Worm (Caenorhabditis elegans): ENCODE data around the gene C14B9.2.

C14B9.2 gene

ce11 chrIII:8130177-8130902 lies 3.1 kb upstream of the C14B9.2 start, which contains the start of the genes rpl-21 and C14B9.10 (continued):
- TF ChIP-seq ceh-82 (tag; optimal IDR thresholded peaks at IDR 0.05): peak; percentile 73 to 88 (median 77)

DNA sequence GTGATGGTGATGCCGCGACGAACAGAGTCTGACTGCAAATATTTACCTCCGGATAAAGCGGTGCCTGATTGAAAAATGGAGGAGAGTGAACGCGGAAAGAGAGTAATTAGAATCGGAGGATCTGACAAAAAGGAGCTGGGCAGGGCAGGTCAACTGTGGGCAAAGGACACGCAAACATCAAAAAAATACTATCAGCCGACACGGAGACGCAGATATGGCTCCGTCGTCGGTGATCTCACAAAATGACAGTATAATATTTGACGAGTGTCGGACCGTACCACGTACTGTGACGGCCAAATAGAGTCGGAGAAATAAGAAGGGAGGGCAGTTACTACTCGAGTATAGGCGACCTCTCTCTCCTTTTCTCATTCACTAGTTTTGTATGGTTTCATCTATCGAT lies 969 bp upstream of the C14B9.2 start:
- TF ChIP-seq C16A3.4 (tag; optimal IDR thresholded peaks at IDR 0.05) (no peak), ceh-90 (tag; optimal IDR thresholded peaks at IDR 0.05) (no peak), ceh-88 (GFP tag; IDR thresholded peaks at IDR 0.05) (0 out of 2 replicates have a peak, but pooled peaks have one; percentile 18), efl-1 (optimal IDR thresholded peaks at IDR 0.05) (no peak), efl-1 (GFP tag; optimal IDR thresholded peaks at IDR 0.05 in 1 of 2) (no peak), hlh-17 (GFP tag; optimal IDR thresholded peaks at IDR 0.05; ENCODE audit: borderline replicate concordance) (no peak), lin-14 (GFP tag; optimal IDR thresholded peaks at IDR 0.05) (peak; percentile 22), nhr-19 (GFP tag; conservative IDR thresholded peaks at IDR 0.05) (peak; percentile 25; the same call in 1 of the 2 replicates), blmp-1 (tag; optimal IDR thresholded peaks at IDR 0.05) (no peak), lsy-2 (tag; optimal IDR thresholded peaks at IDR 0.05) (peak in 1 of 2 experiments; percentile 43), vab-15 (tag; optimal IDR thresholded peaks at IDR 0.05) (no peak), dpl-1 (GFP tag; optimal IDR thresholded peaks at IDR 0.05) (no peak), nhr-28 (tag; optimal IDR thresholded peaks at IDR 0.05) (no peak), elt-2 (tag; optimal IDR thresholded peaks at IDR 0.05) (no peak), lin-15B (tag; optimal IDR thresholded peaks at IDR 0.05) (no peak), ztf-4 (tag; optimal IDR thresholded peaks at IDR 0.05) (no peak), aha-1 (tag; optimal IDR thresholded peaks at IDR 0.05) (no peak), sox-4 (tag; optimal IDR thresholded peaks at IDR 0.05) (no peak), zip-4 (GFP tag; optimal IDR thresholded peaks at IDR 0.05) (no peak), fos-1 (tag; optimal IDR thresholded peaks at IDR 0.05) (no peak), nhr-85 (tag) (peak; percentile 5), C04F5.9 (tag; optimal IDR thresholded peaks at IDR 0.05) (no peak), snu-23 (GFP tag; optimal IDR thresholded peaks at IDR 0.05) (no peak), isw-1 (GFP tag; IDR thresholded peaks at IDR 0.05) (no peak), tbx-2 (tag; optimal IDR thresholded peaks at IDR 0.05) (peak; percentile 1), nhr-77 (tag; optimal IDR thresholded peaks at IDR 0.05) (no peak), ceh-63 (GFP tag; optimal IDR thresholded peaks at IDR 0.05) (no peak), tlp-1 (tag; optimal IDR thresholded peaks at IDR 0.05) (no peak), ama-1 (optimal IDR thresholded peaks at IDR 0.05) (no peak), lin-13 (GFP tag; optimal IDR thresholded peaks at IDR 0.05) (no peak)

DNA sequence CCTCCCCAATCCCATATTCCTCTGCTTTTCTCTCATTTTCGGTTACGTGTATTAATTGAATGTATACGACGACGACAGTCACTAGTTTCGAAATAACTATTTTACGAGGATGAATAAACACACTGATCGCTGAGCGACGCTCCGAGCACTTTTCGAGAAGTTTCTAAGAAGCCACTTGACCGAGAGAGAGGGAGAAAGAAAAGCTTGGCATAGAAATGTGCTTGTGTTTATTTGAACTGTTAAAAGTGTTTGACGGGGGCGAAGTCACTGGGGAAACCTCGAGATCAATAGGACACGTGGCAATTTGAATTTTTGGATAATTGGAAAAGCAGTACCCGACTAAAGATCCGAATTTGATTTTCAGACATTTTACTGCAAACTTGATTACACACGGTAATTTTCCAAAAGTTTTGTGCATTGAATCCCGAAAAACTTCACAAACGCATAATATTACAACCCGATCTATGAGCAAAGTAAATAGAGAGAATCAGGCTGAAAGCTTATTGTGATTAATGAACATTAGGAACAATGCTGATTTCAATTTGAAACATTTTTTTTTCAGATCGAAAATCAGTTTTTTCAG lies 3.1 kb downstream of the C14B9.2 start:
- TF ChIP-seq nhr-47 (tag; optimal IDR thresholded peaks at IDR 0.05) (no peak), nhr-90 (tag; optimal IDR thresholded peaks at IDR 0.05; ENCODE audit: poor library complexity) (no peak), fkh-8 (tag; optimal IDR thresholded peaks at IDR 0.05) (no peak), nhr-11 (tag; optimal IDR thresholded peaks at IDR 0.05) (no peak), sup-37 (GFP tag; optimal IDR thresholded peaks at IDR 0.05) (peak; percentile 16), C16A3.4 (tag; optimal IDR thresholded peaks at IDR 0.05) (no peak), isw-1 (GFP tag; IDR thresholded peaks at IDR 0.05) (no peak), nhr-77 (tag; optimal IDR thresholded peaks at IDR 0.05) (peak; percentile 37), C34B4.2 (tag; optimal IDR thresholded peaks at IDR 0.05) (no peak), elt-3 (tag; optimal IDR thresholded peaks at IDR 0.05) (no peak), nhr-76 (tag; optimal IDR thresholded peaks at IDR 0.05) (no peak), swsn-7 (tag; optimal IDR thresholded peaks at IDR 0.05) (peak; percentile 15), lir-3 (tag; optimal IDR thresholded peaks at IDR 0.05; ENCODE audit: poor library complexity) (no peak), nhr-19 (GFP tag; conservative IDR thresholded peaks at IDR 0.05) (peak; percentile 44), tbx-2 (tag; optimal IDR thresholded peaks at IDR 0.05) (peak; percentile 42), ceh-90 (tag; optimal IDR thresholded peaks at IDR 0.05) (no peak), mab-9 (GFP tag; IDR thresholded peaks at IDR 0.05) (no peak), nhr-20 (tag; optimal IDR thresholded peaks at IDR 0.05) (peak; percentile 39), skn-1 (tag; optimal IDR thresholded peaks at IDR 0.05) (peak; percentile 16), efl-1 (optimal IDR thresholded peaks at IDR 0.05) (no peak), efl-1 (GFP tag; optimal IDR thresholded peaks at IDR 0.05 in 1 of 2) (peak in 1 of 2 experiments; percentile 88), aly-2 (tag; optimal IDR thresholded peaks at IDR 0.05) (peak; percentile 23), pqm-1 (tag; optimal IDR thresholded peaks at IDR 0.05) (no peak), mdl-1 (tag; optimal IDR thresholded peaks at IDR 0.05) (peak in 1 of 2 experiments; percentile 34), nhr-71 (tag; optimal IDR thresholded peaks at IDR 0.05) (peak; percentile 49), rnt-1 (tag; optimal IDR thresholded peaks at IDR 0.05) (peak; percentile 3)

Measured in whole organism, L1 larva.